Fruit fly (Drosophila melanogaster) whole organism, embryonic: ENCODE results near the gene Ice2.

ENCODE experiments used
- Aef1 ChIP-seq: fragments of 200-800 bp; sonication (Bioruptor generic); IDR thresholded peaks from 3 replicates; pipeline ENCODE4 v1.3.6; 2022; ENCODE audit warnings: missing biosample characterization, missing genetic modification characterization
- B-H1 ChIP-seq: fragments of 200-800 bp; sonication (Bioruptor generic); IDR thresholded peaks from 3 replicates; pipeline ENCODE4 v1.3.6; 2022; ENCODE audit warnings: missing biosample characterization, missing genetic modification characterization
- BEAF-32 ChIP-seq: fragments of 200-800 bp; sonication (Bioruptor generic); optimal IDR thresholded peaks from 3 replicates; lab custom pipeline; 2017; ENCODE audit warnings: missing biosample characterization, missing genetic modification characterization, mild to moderate bottlenecking, moderate library complexity, missing genetic modification reagents
- CG10654 ChIP-seq: fragments of 200-800 bp; sonication (Bioruptor generic); optimal IDR thresholded peaks from 2 replicates; lab custom pipeline; 2016; ENCODE audit warnings: missing biosample characterization, missing genetic modification characterization
- CG13296 ChIP-seq: fragments of 200-800 bp; sonication (Bioruptor generic); optimal IDR thresholded peaks from 3 replicates; lab custom pipeline; 2018; ENCODE audit warnings: missing biosample characterization, mild to moderate bottlenecking, missing genetic modification characterization
- CG14014 ChIP-seq: fragments of 200-800 bp; sonication (Bioruptor generic); IDR thresholded peaks from 2 replicates; pipeline ENCODE4 v1.3.6; 2022; ENCODE audit warnings: missing biosample characterization, missing genetic modification characterization
- CG14710 ChIP-seq: fragments of 200-800 bp; sonication (Bioruptor generic); optimal IDR thresholded peaks from 3 replicates; lab custom pipeline; 2019; ENCODE audit warnings: missing biosample characterization, mild to moderate bottlenecking, missing genetic modification characterization, moderate library complexity
- CG1602 ChIP-seq: fragments of 200-800 bp; sonication (Bioruptor generic); optimal IDR thresholded peaks from 3 replicates; lab custom pipeline; 2016; ENCODE audit warnings: missing biosample characterization, missing genetic modification characterization
- CG2120 ChIP-seq: fragments of 200-800 bp; sonication (Bioruptor generic); optimal IDR thresholded peaks from 3 replicates; lab custom pipeline; 2016; ENCODE audit warnings: missing biosample characterization, missing genetic modification characterization
- CG32532 ChIP-seq: fragments of 200-800 bp; sonication (Bioruptor generic); IDR thresholded peaks from 2 replicates; pipeline ENCODE4 v1.3.6; 2022; ENCODE audit warnings: missing biosample characterization, missing genetic modification characterization
- CG34422 ChIP-seq: fragments of 200-800 bp; sonication (Bioruptor generic); IDR thresholded peaks from 3 replicates; pipeline ENCODE4 v1.3.6; 2022; ENCODE audit warnings: missing biosample characterization, missing genetic modification characterization
- CG7357 ChIP-seq: fragments of 200-800 bp; sonication (Bioruptor generic); IDR thresholded peaks from 3 replicates; pipeline ENCODE4 v1.3.6; 2022; ENCODE audit warnings: missing biosample characterization, missing genetic modification characterization
- CG7963 ChIP-seq: fragments of 200-800 bp; sonication (Bioruptor generic); IDR thresholded peaks from 3 replicates; pipeline ENCODE4 v1.3.6; 2022; ENCODE audit warnings: missing biosample characterization, missing genetic modification characterization; ENCODE audit not compliant: partially characterized antibody
- CG9609 ChIP-seq: fragments of 200-800 bp; sonication (Bioruptor generic); optimal IDR thresholded peaks from 3 replicates; lab custom pipeline; 2016; ENCODE audit warnings: missing biosample characterization, missing genetic modification characterization
- Chrac-16 ChIP-seq: fragments of 200-800 bp; sonication (Bioruptor generic); optimal IDR thresholded peaks from 3 replicates; lab custom pipeline; 2016; ENCODE audit warnings: missing biosample characterization, missing genetic modification characterization
- Dad ChIP-seq: fragments of 200-800 bp; sonication (Bioruptor generic); optimal IDR thresholded peaks from 3 replicates; lab custom pipeline; 2016; ENCODE audit warnings: missing biosample characterization, missing genetic modification characterization
- Dip3 ChIP-seq: fragments of 200-800 bp; sonication (Bioruptor generic); optimal IDR thresholded peaks from 3 replicates; lab custom pipeline; 2016; ENCODE audit warnings: missing biosample characterization, missing genetic modification characterization
- E2f1 ChIP-seq: fragments of 200-800 bp; sonication (Bioruptor generic); IDR thresholded peaks from 2 replicates; pipeline ENCODE4 v1.3.6; 2022; ENCODE audit warnings: missing biosample characterization, missing genetic modification characterization
- E2f2 ChIP-seq: fragments of 200-800 bp; sonication (Bioruptor generic); IDR thresholded peaks from 2 replicates; pipeline ENCODE4 v1.3.6; 2022; ENCODE audit warnings: missing biosample characterization, missing genetic modification characterization
- Ets97D ChIP-seq: fragments of 200-800 bp; sonication (Bioruptor generic); optimal IDR thresholded peaks from 3 replicates; lab custom pipeline; 2016; ENCODE audit warnings: missing biosample characterization, missing genetic modification characterization
- Fer3 ChIP-seq: fragments of 200-800 bp; sonication (Bioruptor generic); optimal IDR thresholded peaks from 2 replicates; lab custom pipeline; 2018; ENCODE audit warnings: missing biosample characterization, mild to moderate bottlenecking, missing genetic modification characterization, moderate library complexity
- GATAe ChIP-seq: fragments of 200-800 bp; sonication (Bioruptor generic); conservative IDR thresholded peaks from 2 replicates; pipeline ENCODE4 v1.3.6; 2022; ENCODE audit warnings: missing biosample characterization, missing genetic modification characterization
- H2.0 ChIP-seq: fragments of 200-800 bp; sonication (Bioruptor generic); IDR thresholded peaks from 2 replicates; pipeline ENCODE4 v1.3.6; 2022; ENCODE audit warnings: missing biosample characterization, missing genetic modification characterization
- Hr3 ChIP-seq: fragments of 200-800 bp; sonication (Bioruptor generic); optimal IDR thresholded peaks from 3 replicates; lab custom pipeline; 2016; ENCODE audit warnings: missing biosample characterization, missing genetic modification characterization
- MBD-R2 ChIP-seq: fragments of 200-800 bp; sonication (Bioruptor generic); IDR thresholded peaks from 2 replicates; pipeline ENCODE4 v1.3.6; 2022; ENCODE audit warnings: missing biosample characterization, missing genetic modification characterization
- Myb ChIP-seq: fragments of 200-800 bp; sonication (Bioruptor generic); optimal IDR thresholded peaks from 2 replicates; lab custom pipeline; 2016; ENCODE audit warnings: missing biosample characterization, missing genetic modification characterization
- NFAT ChIP-seq: fragments of 200-800 bp; sonication (Bioruptor generic); IDR thresholded peaks from 2 replicates; pipeline ENCODE4 v1.3.6; 2022; ENCODE audit warnings: missing biosample characterization, missing genetic modification characterization
- Oli ChIP-seq: fragments of 200-800 bp; sonication (Bioruptor generic); optimal IDR thresholded peaks from 2 replicates; lab custom pipeline; 2018; ENCODE audit warnings: missing biosample characterization, mild to moderate bottlenecking, missing genetic modification characterization, moderate library complexity
- Sin3A ChIP-seq: fragments of >200 bp; optimal IDR thresholded peaks from 2 replicates; lab custom pipeline; 2018
- Ssrp ChIP-seq: fragments of 200-800 bp; sonication (Bioruptor generic); optimal IDR thresholded peaks from 2 replicates; lab custom pipeline; 2018; ENCODE audit warnings: missing biosample characterization, mild to moderate bottlenecking, missing genetic modification characterization, moderate library complexity
- amos ChIP-seq: fragments of 200-800 bp; sonication (Bioruptor generic); IDR thresholded peaks from 2 replicates; pipeline ENCODE4 v1.3.6; 2022; ENCODE audit warnings: missing biosample characterization, missing genetic modification characterization; ENCODE audit not compliant: partially characterized antibody
- ap ChIP-seq: fragments of 200-800 bp; sonication (Bioruptor generic); IDR thresholded peaks from 2 replicates; pipeline ENCODE4 v1.3.6; 2022; ENCODE audit warnings: missing biosample characterization, missing genetic modification characterization
- cas ChIP-seq: fragments of 200-800 bp; sonication (Bioruptor generic); IDR thresholded peaks from 2 replicates; pipeline ENCODE4 v1.3.6; 2022; ENCODE audit warnings: missing biosample characterization, missing genetic modification characterization
- chinmo ChIP-seq: fragments of 200-800 bp; sonication (Bioruptor generic); IDR thresholded peaks from 4 replicates; pipeline ENCODE4 v1.3.6; 2022; ENCODE audit warnings: missing biosample characterization, missing genetic modification characterization; ENCODE audit not compliant: partially characterized antibody
- dmrt99B ChIP-seq: fragments of 200-800 bp; sonication (Bioruptor generic); optimal IDR thresholded peaks from 2 replicates; lab custom pipeline; 2018; ENCODE audit warnings: missing biosample characterization, mild to moderate bottlenecking, missing genetic modification characterization, moderate library complexity
- dpn ChIP-seq, 2 experiments: fragments of 200-800 bp; sonication (Bioruptor generic); optimal IDR thresholded peaks; 3 replicates each; lab custom pipeline; 2016; ENCODE audit warnings: missing biosample characterization in 2 of 2, missing genetic modification characterization in 2 of 2
- hkb ChIP-seq, 2 experiments: fragments of 200-800 bp in 1 of 2; fragments of >200 bp in 1 of 2; sonication (Bioruptor generic) in 1 of 2; IDR thresholded peaks in 1 of 2; optimal IDR thresholded peaks in 1 of 2; 2 replicates each; pipeline versions ENCODE4 v1.3.6 to Lab custom; 2017 to 2022; ENCODE audit warnings: missing biosample characterization in 1 of 2, missing genetic modification characterization in 1 of 2
- inv ChIP-seq: fragments of 200-800 bp; sonication (Bioruptor generic); IDR thresholded peaks from 2 replicates; pipeline ENCODE4 v1.3.6; 2022; ENCODE audit warnings: missing biosample characterization, missing genetic modification characterization; ENCODE audit not compliant: partially characterized antibody
- jigr1 ChIP-seq: fragments of 200-800 bp; sonication (Bioruptor generic); IDR thresholded peaks from 3 replicates; pipeline ENCODE4 v1.3.6; 2022; ENCODE audit warnings: missing biosample characterization, missing genetic modification characterization
- mam ChIP-seq: fragments of 200-800 bp; sonication (Bioruptor generic); optimal IDR thresholded peaks from 3 replicates; lab custom pipeline; 2016; ENCODE audit warnings: missing biosample characterization, missing genetic modification characterization
- nerfin-2 ChIP-seq: fragments of 200-800 bp; sonication (Bioruptor generic); IDR thresholded peaks from 2 replicates; pipeline ENCODE4 v1.3.6; 2022; ENCODE audit warnings: missing biosample characterization, missing genetic modification characterization; ENCODE audit not compliant: partially characterized antibody
- pho ChIP-seq: fragments of 200-800 bp; sonication (Bioruptor generic); optimal IDR thresholded peaks from 2 replicates; lab custom pipeline; 2016; ENCODE audit warnings: missing biosample characterization, missing genetic modification characterization
- row ChIP-seq: fragments of 200-800 bp; sonication (Bioruptor generic); IDR thresholded peaks from 3 replicates; pipeline ENCODE4 v1.3.6; 2022; ENCODE audit warnings: missing biosample characterization, missing genetic modification characterization
- sens ChIP-seq: fragments of 200-800 bp; sonication (Bioruptor generic); peaks from one replicate; lab custom pipeline; 2016; ENCODE audit warnings: missing biosample characterization, missing genetic modification characterization
- slbo ChIP-seq: fragments of 200-800 bp; sonication (Bioruptor generic); IDR thresholded peaks from 2 replicates; pipeline ENCODE4 v1.3.6; 2022; ENCODE audit warnings: missing biosample characterization, missing genetic modification characterization
- tll ChIP-seq, 2 experiments: fragments of 200-800 bp in 1 of 2; fragments of >200 bp in 1 of 2; sonication (Bioruptor generic) in 1 of 2; optimal IDR thresholded peaks; 2 replicates each; lab custom pipeline; 2017 to 2019; ENCODE audit warnings: missing biosample characterization in 2 of 2, missing genetic modification characterization in 2 of 2, mild to moderate bottlenecking in 1 of 2, moderate library complexity in 1 of 2
- tna ChIP-seq: fragments of 200-800 bp; sonication (Bioruptor generic); IDR thresholded peaks from 2 replicates; pipeline ENCODE4 v1.3.6; 2022; ENCODE audit warnings: missing biosample characterization, missing genetic modification characterization; ENCODE audit not compliant: partially characterized antibody
- ttk ChIP-seq: fragments of 200-800 bp; sonication (Bioruptor generic); IDR thresholded peaks from 2 replicates; pipeline ENCODE4 v2.1.2; 2022; ENCODE audit warnings: missing biosample characterization, missing genetic modification characterization
- unc-4 ChIP-seq: fragments of 200-800 bp; sonication (Bioruptor generic); IDR thresholded peaks from 2 replicates; pipeline ENCODE4 v1.3.6; 2022; ENCODE audit warnings: missing biosample characterization, missing genetic modification characterization; ENCODE audit not compliant: partially characterized antibody
- vnd ChIP-seq: fragments of 200-800 bp; sonication (Bioruptor generic); IDR thresholded peaks from 3 replicates; pipeline ENCODE4 v1.3.6; 2022; ENCODE audit warnings: missing biosample characterization, missing genetic modification characterization; ENCODE audit not compliant: partially characterized antibody

Gene Ice2

dm6 chr3R:21118784-21119183 is 11.2 kb upstream of the Ice2 start, which contains the start of gene Bdbt (continued):
- TF ChIP-seq mam (GFP tag; lab: Kevin White, UChicago) (peak; percentile 39), Hr3 (peak; percentile 28), NFAT (GFP tag; lab: Robert Waterston, UW) (peak; percentile 60), jigr1 (GFP tag; lab: Robert Waterston, UW) (no peak), CG14014 (GFP tag; lab: Robert Waterston, UW) (peak; percentile 49; the same call in 1 of the 2 replicates), unc-4 (GFP tag; lab: Robert Waterston, UW) (peak; percentile 53), Ssrp (tag; lab: Kevin White, UChicago) (peak; percentile 32), Oli (tag; lab: Kevin White, UChicago) (no peak), dmrt99B (tag; lab: Kevin White, UChicago) (no peak), CG10654 (GFP tag; lab: Kevin White, UChicago) (peak; percentile 11), nerfin-2 (GFP tag; lab: Robert Waterston, UW) (peak; percentile 96), pho (GFP tag; lab: Kevin White, UChicago) (peak; percentile 38), BEAF-32 (GFP tag; lab: Kevin White, UChicago) (peak; percentile 25), vnd (GFP tag; lab: Robert Waterston, UW) (peak; percentile 84), Chrac-16 (GFP tag; lab: Kevin White, UChicago) (peak; percentile 9), CG2120 (peak; percentile 69), row (GFP tag; lab: Robert Waterston, UW) (peak; percentile 77), E2f1 (GFP tag; lab: Robert Waterston, UW) (no peak), GATAe (GFP tag; lab: Robert Waterston, UW) (no peak), slbo (GFP tag; lab: Robert Waterston, UW) (peak; percentile 68), MBD-R2 (GFP tag; lab: Robert Waterston, UW) (peak; percentile 82), Aef1 (peak; percentile 40; the same call in 2 of the 3 replicates), tll (GFP tag; optimal IDR thresholded peaks at IDR 0.05; lab: Kevin White, UChicago) (no peak), CG34422 (GFP tag; lab: Robert Waterston, UW) (peak; percentile 52; the same call in 1 of the 3 replicates), CG32532 (GFP tag; lab: Robert Waterston, UW) (peak; percentile 59), ap (GFP tag; lab: Robert Waterston, UW) (0 out of 2 replicates have a peak, but pooled peaks have one; percentile 21), dpn (GFP tag; optimal IDR thresholded peaks at IDR 0.05; lab: Kevin White, UChicago) (peak; percentile 50 to 56), inv (peak; percentile 77), hkb (optimal IDR thresholded peaks at IDR 0.05; lab: Kevin White, UChicago) (no peak), hkb (GFP tag; IDR thresholded peaks at IDR 0.05; lab: Robert Waterston, UW) (peak; percentile 36; the same call in 1 of the 2 replicates), CG1602 (peak; percentile 31), Fer3 (tag; lab: Kevin White, UChicago) (peak; percentile 25), CG7963 (GFP tag; lab: Robert Waterston, UW) (peak; percentile 96), amos (GFP tag; lab: Robert Waterston, UW) (peak; percentile 68), Myb (GFP tag; lab: Kevin White, UChicago) (peak; percentile 7), H2.0 (GFP tag; lab: Robert Waterston, UW) (peak; percentile 11; the same call in 1 of the 2 replicates), cas (GFP tag; lab: Robert Waterston, UW) (no peak), Sin3A (peak; percentile 6), chinmo (GFP tag; lab: Robert Waterston, UW) (peak; percentile 90), ttk (GFP tag; lab: Robert Waterston, UW) (no peak), CG13296 (GFP tag; lab: Kevin White, UChicago) (peak; percentile 15), CG9609 (peak; percentile 21), CG14710 (tag; lab: Kevin White, UChicago) (peak; percentile 10), CG7357 (GFP tag; lab: Robert Waterston, UW) (peak; percentile 91), Dip3 (GFP tag; lab: Kevin White, UChicago) (peak; percentile 55), Ets97D (GFP tag; lab: Kevin White, UChicago) (peak; percentile 52), tna (GFP tag; lab: Robert Waterston, UW) (peak; percentile 95), B-H1 (GFP tag; lab: Robert Waterston, UW) (0 out of 3 replicates have a peak, but pooled peaks have one; percentile 20), sens (GFP tag; lab: Kevin White, UChicago) (peak; percentile 77), E2f2 (GFP tag; lab: Robert Waterston, UW) (peak; percentile 40), Dad (GFP tag; lab: Kevin White, UChicago) (peak; percentile 14)
